Worm (Caenorhabditis elegans) whole organism, young adult: ENCODE data around the gene dnj-22.

Experiments used
- B0035.1 ChIP-seq: sonication (generic microtip); optimal IDR thresholded peaks from 2 replicates; lab custom pipeline; 2016; ENCODE audit warnings: missing genetic modification characterization, mild to moderate bottlenecking, missing compliant biosample characterization, missing genotype, missing genetic modification reagents
- C06A6.2 ChIP-seq: fragments of 200-800 bp; sonication (Bioruptor generic); conservative IDR thresholded peaks from 2 replicates; pipeline ENCODE4 v1.3.6; 2022; ENCODE audit warnings: missing genetic modification characterization, missing compliant biosample characterization
- D2030.7 ChIP-seq: fragments of 200-800 bp; sonication (Bioruptor generic); IDR thresholded peaks from 2 replicates; pipeline ENCODE4 v1.3.6; 2022; ENCODE audit warnings: missing genetic modification reagents, missing genetic modification characterization, missing compliant biosample characterization
- F10E7.11 ChIP-seq: sonication (generic microtip); optimal IDR thresholded peaks from 2 replicates; lab custom pipeline; 2017; ENCODE audit warnings: mild to moderate bottlenecking, missing genetic modification characterization, moderate library complexity, missing compliant biosample characterization
- F22D6.2 ChIP-seq: sonication (generic microtip); optimal IDR thresholded peaks from 2 replicates; lab custom pipeline; 2016; ENCODE audit warnings: mild to moderate bottlenecking, missing genetic modification characterization, missing compliant biosample characterization
- F23B12.7 ChIP-seq: sonication (generic microtip); optimal IDR thresholded peaks from 2 replicates; lab custom pipeline; 2017; ENCODE audit warnings: missing genetic modification characterization, mild to moderate bottlenecking, missing compliant biosample characterization, antibody characterized with exemption, moderate library complexity; ENCODE audit not compliant: insufficient read depth
- F39B2.1 ChIP-seq: fragments of 200-800 bp; sonication (Bioruptor generic); IDR thresholded peaks from 2 replicates; pipeline ENCODE4 v1.3.6; 2022; ENCODE audit warnings: missing genetic modification reagents, missing genetic modification characterization, missing compliant biosample characterization
- F57C9.4 ChIP-seq: sonication (generic microtip); optimal IDR thresholded peaks from 2 replicates; lab custom pipeline; 2017; ENCODE audit warnings: mild to moderate bottlenecking, missing genetic modification characterization, missing compliant biosample characterization
- K12H6.12 ChIP-seq: fragments of 200-800 bp; sonication (Bioruptor generic); optimal IDR thresholded peaks from 2 replicates; lab custom pipeline; 2018; ENCODE audit warnings: mild to moderate bottlenecking, missing genetic modification characterization, missing compliant biosample characterization
- ama-1 ChIP-seq, 3 experiments: fragments of 150-350 bp in 1 of 3; sonication (generic microtip) in 2 of 3; optimal IDR thresholded peaks; 2 replicates each; lab custom pipeline; 2014 to 2018; ENCODE audit warnings: missing biosample characterization in 2 of 3, missing genetic modification characterization in 2 of 3, missing genetic modification reagents in 2 of 3
- cebp-1 ChIP-seq, 2 experiments: fragments of 200-800 bp in 1 of 2; sonication (Bioruptor generic) in 1 of 2; sonication (generic microtip) in 1 of 2; IDR thresholded peaks in 1 of 2; optimal IDR thresholded peaks in 1 of 2; 2 replicates each; pipeline versions ENCODE4 v1.3.6 to Lab custom; 2017 to 2022; ENCODE audit warnings: missing compliant biosample characterization in 2 of 2, missing genetic modification characterization in 2 of 2, mild to moderate bottlenecking in 1 of 2, missing genetic modification reagents in 1 of 2, moderate library complexity in 1 of 2
- ceh-40 ChIP-seq: fragments of 200-800 bp; sonication (Bioruptor generic); IDR thresholded peaks from 2 replicates; pipeline ENCODE4 v1.3.6; 2022; ENCODE audit warnings: missing genetic modification characterization, missing compliant biosample characterization
- ceh-91 ChIP-seq: fragments of 200-800 bp; sonication (Bioruptor generic); IDR thresholded peaks from 2 replicates; pipeline ENCODE4 v1.3.6; 2022; ENCODE audit warnings: missing genetic modification reagents, missing genetic modification characterization, missing compliant biosample characterization
- chd-7 ChIP-seq: sonication (generic microtip); optimal IDR thresholded peaks from 2 replicates; lab custom pipeline; 2016; ENCODE audit warnings: mild to moderate bottlenecking, missing genetic modification characterization, moderate library complexity, missing compliant biosample characterization
- dpff-1 ChIP-seq: sonication (generic microtip); optimal IDR thresholded peaks from 2 replicates; lab custom pipeline; 2017; ENCODE audit warnings: mild to moderate bottlenecking, missing genetic modification characterization, missing compliant biosample characterization
- fkh-3 ChIP-seq: sonication (generic microtip); optimal IDR thresholded peaks from 2 replicates; lab custom pipeline; 2016; ENCODE audit warnings: mild to moderate bottlenecking, missing genetic modification characterization, missing compliant biosample characterization
- gei-17 ChIP-seq: fragments of 200-800 bp; sonication (Bioruptor generic); optimal IDR thresholded peaks from 2 replicates; lab custom pipeline; 2018; ENCODE audit warnings: mild to moderate bottlenecking, missing genetic modification characterization, missing compliant biosample characterization
- him-1 ChIP-seq: sonication (generic microtip); optimal IDR thresholded peaks from 2 replicates; lab custom pipeline; 2016; ENCODE audit warnings: missing genotype, missing genetic modification reagents, missing genetic modification characterization, missing compliant biosample characterization
- hlh-12 ChIP-seq: sonication (generic microtip); optimal IDR thresholded peaks from 2 replicates; lab custom pipeline; 2016; ENCODE audit warnings: missing genetic modification characterization, missing compliant biosample characterization
- hmg-1.2 ChIP-seq: fragments of 200-800 bp; sonication (Bioruptor generic); IDR thresholded peaks from 2 replicates; pipeline ENCODE4 v1.3.6; 2022; ENCODE audit warnings: missing genetic modification reagents, missing genetic modification characterization, missing compliant biosample characterization
- hsf-1 ChIP-seq: fragments of 200-800 bp; sonication (Bioruptor generic); IDR thresholded peaks from 2 replicates; pipeline ENCODE4 v1.3.6; 2022; ENCODE audit warnings: missing genetic modification reagents, missing genetic modification characterization, missing compliant biosample characterization
- let-526 ChIP-seq: fragments of 200-800 bp; sonication (Bioruptor generic); IDR thresholded peaks from 2 replicates; pipeline ENCODE4 v1.3.6; 2022; ENCODE audit warnings: missing genetic modification reagents, missing genetic modification characterization, missing compliant biosample characterization
- madf-8 ChIP-seq: fragments of 200-800 bp; sonication (Bioruptor generic); conservative IDR thresholded peaks from 2 replicates; pipeline ENCODE4 v1.3.6; 2022; ENCODE audit warnings: missing genetic modification reagents, missing genetic modification characterization, missing compliant biosample characterization
- mxl-1 ChIP-seq: sonication (generic microtip); optimal IDR thresholded peaks from 2 replicates; lab custom pipeline; 2016; ENCODE audit warnings: missing genetic modification characterization, missing compliant biosample characterization
- nfya-1 ChIP-seq: sonication (generic microtip); optimal IDR thresholded peaks from 2 replicates; lab custom pipeline; 2017; ENCODE audit warnings: antibody characterized with exemption, missing compliant biosample characterization, missing genetic modification characterization, borderline replicate concordance; ENCODE audit not compliant: insufficient read depth
- nhr-179 ChIP-seq: sonication (generic microtip); optimal IDR thresholded peaks from 2 replicates; lab custom pipeline; 2016; ENCODE audit warnings: mild to moderate bottlenecking, missing genetic modification characterization, missing compliant biosample characterization
- nhr-27 ChIP-seq: fragments of 200-800 bp; sonication (Bioruptor generic); optimal IDR thresholded peaks from 2 replicates; lab custom pipeline; 2018; ENCODE audit warnings: mild to moderate bottlenecking, missing genetic modification characterization, moderate library complexity, missing compliant biosample characterization
- nhr-80 ChIP-seq: sonication (generic microtip); optimal IDR thresholded peaks from 2 replicates; lab custom pipeline; 2016; ENCODE audit warnings: missing genetic modification characterization, missing compliant biosample characterization
- nhr-90 ChIP-seq: sonication (generic microtip); optimal IDR thresholded peaks from 2 replicates; lab custom pipeline; 2016; ENCODE audit warnings: missing genotype, mild to moderate bottlenecking, missing genetic modification characterization, missing compliant biosample characterization
- rpc-1 ChIP-seq, 2 experiments: fragments of 150-350 bp in 1 of 2; sonication (generic microtip) in 1 of 2; optimal IDR thresholded peaks; 2 replicates each; lab custom pipeline; 2014 to 2018; ENCODE audit warnings: missing biosample characterization in 1 of 2, missing genetic modification characterization in 1 of 2, missing genetic modification reagents in 1 of 2, missing genotype in 1 of 2
- sea-2 ChIP-seq: fragments of 200-800 bp; sonication (Bioruptor generic); IDR thresholded peaks from 2 replicates; pipeline ENCODE4 v1.3.6; 2022; ENCODE audit warnings: missing genetic modification characterization, missing compliant biosample characterization
- snpc-1.1 ChIP-seq: sonication (generic microtip); optimal IDR thresholded peaks from 2 replicates; lab custom pipeline; 2017; ENCODE audit warnings: missing genetic modification characterization, mild to moderate bottlenecking, missing compliant biosample characterization, antibody characterized with exemption, moderate library complexity, missing genotype, missing genetic modification reagents; ENCODE audit not compliant: insufficient read depth
- snpc-3.4 ChIP-seq: sonication (generic microtip); optimal IDR thresholded peaks from 2 replicates; lab custom pipeline; 2017; ENCODE audit warnings: missing genetic modification characterization, mild to moderate bottlenecking, missing compliant biosample characterization, antibody characterized with exemption, moderate library complexity, missing genotype, missing genetic modification reagents
- unc-130 ChIP-seq: sonication (generic microtip); optimal IDR thresholded peaks from 2 replicates; lab custom pipeline; 2016; ENCODE audit warnings: missing genetic modification reagents, missing genetic modification characterization, missing compliant biosample characterization
- xnd-1 ChIP-seq: sonication (generic microtip); optimal IDR thresholded peaks from 2 replicates; lab custom pipeline; 2016; ENCODE audit warnings: missing genotype, missing genetic modification reagents, missing genetic modification characterization, missing compliant biosample characterization
- ztf-25 ChIP-seq: fragments of 200-800 bp; sonication (Bioruptor generic); IDR thresholded peaks from 2 replicates; pipeline ENCODE4 v1.3.6; 2022; ENCODE audit warnings: missing genetic modification reagents, missing genetic modification characterization, missing compliant biosample characterization
- ztf-26 ChIP-seq: sonication (generic microtip); optimal IDR thresholded peaks from 2 replicates; lab custom pipeline; 2017; ENCODE audit warnings: missing genetic modification characterization, missing compliant biosample characterization
- ztf-28 ChIP-seq: fragments of 200-800 bp; sonication (Bioruptor generic); IDR thresholded peaks from 2 replicates; pipeline ENCODE4 v1.3.6; 2022; ENCODE audit warnings: missing genetic modification reagents, missing genetic modification characterization, missing compliant biosample characterization
- ztf-3 ChIP-seq: fragments of 200-800 bp; sonication (Bioruptor generic); optimal IDR thresholded peaks from 2 replicates; lab custom pipeline; 2018; ENCODE audit warnings: mild to moderate bottlenecking, missing genetic modification characterization, missing compliant biosample characterization
- ztf-6 ChIP-seq: fragments of 200-800 bp; sonication (Bioruptor generic); IDR thresholded peaks from 2 replicates; pipeline ENCODE4 v1.3.6; 2022; ENCODE audit warnings: missing genetic modification reagents, missing genetic modification characterization, missing compliant biosample characterization

Gene dnj-22

ce11 chrV:8494260-8494939 lies 32.5 kb upstream of the dnj-22 start, which contains the start of gene pxn-1 (continued):
- TF ChIP-seq chd-7 (tag; lab: Kevin White, UChicago) (no peak), dpff-1 (tag; lab: Kevin White, UChicago) (no peak), F10E7.11 (no peak), C06A6.2 (no peak)

- TF ChIP-seq hlh-12 (tag; lab: Kevin White, UChicago) (no peak), sea-2 (no peak), let-526 (GFP tag; lab: Robert Waterston, UW) (no peak), hmg-1.2 (GFP tag; lab: Robert Waterston, UW) (no peak), hsf-1 (GFP tag; lab: Robert Waterston, UW) (no peak), xnd-1 (tag; lab: Kevin White, UChicago) (no peak), ztf-28 (no peak), snpc-1.1 (tag; lab: Kevin White, UChicago) (no peak), K12H6.12 (tag; lab: Kevin White, UChicago) (no peak), nhr-179 (no peak), B0035.1 (tag; lab: Kevin White, UChicago) (no peak), gei-17 (GFP tag; lab: Kevin White, UChicago) (no peak)
These were observed 19.4 kb upstream of the dnj-22 start for ce11 chrV:8481274-8481673.

ce11 chrV:8470906-8471305 lies 9.0 kb upstream of the dnj-22 start, which contains the start of gene gplb-1:
Gene gplb-1, minus strand, starts transcription at chrV:8471242.
- no peak for TF ChIP-seq dpff-1 (tag; lab: Kevin White, UChicago)
- TF ChIP-seq F23B12.7: no peak
- TF ChIP-seq unc-130: no peak
- TF ChIP-seq ceh-91: no peak
- no peak for TF ChIP-seq F39B2.1 (GFP tag; lab: Robert Waterston, UW)

ce11 chrV:8468740-8469139 lies 6.8 kb upstream of the dnj-22 start, which contains the start of gene phf-30:
Gene phf-30, plus strand, starts transcription at chrV:8469040.
- TF ChIP-seq madf-8 (GFP tag; lab: Robert Waterston, UW) (no peak), rpc-1 (optimal IDR thresholded peaks at IDR 0.05; lab: Kevin White, UChicago) (no peak), rpc-1 (tag; optimal IDR thresholded peaks at IDR 0.05; lab: Kevin White, UChicago) (no peak), cebp-1 (GFP tag; IDR thresholded peaks at IDR 0.05; lab: Robert Waterston, UW) (no peak), cebp-1 (tag; optimal IDR thresholded peaks at IDR 0.05; lab: Kevin White, UChicago) (no peak), nhr-80 (tag; lab: Kevin White, UChicago) (no peak), him-1 (tag; lab: Kevin White, UChicago) (no peak), mxl-1 (tag; lab: Kevin White, UChicago) (no peak), ceh-91 (no peak), F22D6.2 (tag; lab: Kevin White, UChicago) (no peak)

DNA sequence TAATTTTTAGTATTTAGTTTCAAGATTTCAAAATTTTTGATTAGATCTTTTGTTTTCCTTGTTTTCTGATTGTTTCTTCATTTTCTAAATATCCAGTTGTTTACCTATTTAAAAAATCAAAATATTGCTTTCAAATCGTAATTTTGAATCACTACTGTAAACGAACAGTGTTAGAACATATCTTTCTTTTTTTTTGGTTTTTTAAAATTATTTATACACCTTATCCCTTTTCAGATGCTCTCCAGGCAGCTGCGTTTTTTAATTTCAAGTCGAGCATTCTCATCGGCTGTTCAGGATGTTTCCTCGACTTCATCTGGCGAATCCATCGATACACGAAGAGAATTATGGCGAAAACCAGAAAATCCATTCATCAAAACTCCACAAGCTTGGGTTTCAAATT lies 5.1 kb upstream of the dnj-22 start, which contains the start of gene mrpl-4:
TSS of gene mrpl-4 (plus strand) at position 235 of the 400 bp plus-strand sequence.
- TF ChIP-seq ama-1 (optimal IDR thresholded peaks at IDR 0.05; lab: Kevin White, UChicago) (no peak), ama-1 (GFP tag; optimal IDR thresholded peaks at IDR 0.05; lab: Kevin White, UChicago) (no peak), nhr-90 (tag; lab: Kevin White, UChicago) (no peak), ztf-25 (no peak), D2030.7 (no peak), snpc-3.4 (no peak), rpc-1 (optimal IDR thresholded peaks at IDR 0.05; lab: Kevin White, UChicago) (no peak), rpc-1 (tag; optimal IDR thresholded peaks at IDR 0.05; lab: Kevin White, UChicago) (no peak), fkh-3 (tag; lab: Kevin White, UChicago) (no peak), nhr-27 (tag; lab: Kevin White, UChicago) (no peak), F57C9.4 (tag; lab: Kevin White, UChicago) (no peak), ztf-6 (GFP tag; lab: Robert Waterston, UW) (no peak), ztf-26 (no peak), ztf-3 (GFP tag; lab: Kevin White, UChicago) (no peak), nfya-1 (no peak), ceh-40 (GFP tag; lab: Robert Waterston, UW) (no peak), unc-130 (no peak), hsf-1 (GFP tag; lab: Robert Waterston, UW) (no peak), K12H6.12 (tag; lab: Kevin White, UChicago) (no peak)
